Worm (Caenorhabditis elegans): ENCODE data around the gene K07G6.1.

K07G6.1 gene

DNA sequence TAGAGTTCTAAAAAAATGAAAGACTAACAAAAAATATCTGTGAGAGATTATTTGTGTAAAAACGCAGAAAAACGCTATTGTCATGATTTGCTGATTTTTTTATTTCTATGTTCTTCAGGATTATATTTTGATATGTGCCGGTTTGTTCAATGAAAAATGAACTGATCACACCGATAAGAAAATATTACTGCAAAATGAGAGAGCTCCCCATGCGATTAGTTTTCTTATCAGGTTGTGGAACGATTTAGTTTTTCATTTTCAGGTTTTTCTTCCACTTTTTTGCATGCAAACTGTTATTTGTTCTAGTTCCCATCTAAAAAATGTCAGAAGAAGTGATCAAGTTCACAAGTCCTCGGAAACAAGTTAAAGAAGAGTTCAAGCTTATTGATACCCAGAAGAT, 13.1 kb upstream of the K07G6.1 start, which contains the start of gene btb-9 (continued):
- TF ChIP-seq arid-1 (GFP tag; conservative IDR thresholded peaks at IDR 0.05) (no peak), dmd-6 (GFP tag; IDR thresholded peaks at IDR 0.05) (peak; percentile 72), F10B5.3 (tag; optimal IDR thresholded peaks at IDR 0.05) (no peak), zip-11 (GFP tag; IDR thresholded peaks at IDR 0.05) (no peak), daf-16 (GFP tag; optimal IDR thresholded peaks at IDR 0.05) (no peak), daf-16 (tag; optimal IDR thresholded peaks at IDR 0.05) (peak; percentile 58), mdl-1 (tag; optimal IDR thresholded peaks at IDR 0.05) (no peak), aha-1 (tag) (peak; percentile 9), lin-1 (GFP tag; IDR thresholded peaks at IDR 0.05) (no peak), hlh-30 (tag; optimal IDR thresholded peaks at IDR 0.05; ENCODE audit: insufficient read depth) (no peak), ceh-32 (tag; optimal IDR thresholded peaks at IDR 0.05; ENCODE audit: poor library complexity) (no peak), ama-1 (optimal IDR thresholded peaks at IDR 0.05) (no peak), snpc-1.2 (GFP tag; IDR thresholded peaks at IDR 0.05) (no peak), lin-38 (GFP tag; IDR thresholded peaks at IDR 0.05) (no peak), Y5F2A.4 (GFP tag; optimal IDR thresholded peaks at IDR 0.05) (no peak), nhr-237 (tag; optimal IDR thresholded peaks at IDR 0.05) (no peak)

DNA sequence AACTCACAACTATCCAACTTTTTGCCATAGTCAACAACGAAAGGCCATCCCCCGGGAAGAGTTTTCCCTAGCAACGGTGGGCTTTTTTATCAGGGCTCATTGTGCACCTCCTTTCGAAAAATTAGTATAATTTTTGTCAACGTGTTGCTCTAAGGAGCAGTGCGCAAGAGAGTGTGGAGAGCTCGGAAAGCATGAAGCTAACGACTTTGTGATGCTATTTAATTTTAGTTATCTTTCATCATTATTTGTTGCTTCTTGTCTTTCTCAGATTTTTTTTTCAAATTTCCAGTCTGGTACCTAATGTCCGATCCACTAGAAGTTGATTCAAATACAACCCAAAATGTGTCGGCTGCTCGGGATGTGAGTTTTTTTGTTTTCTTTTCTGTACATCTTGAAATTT, 11.2 kb upstream of the K07G6.1 start, which contains the start of gene ceh-81:
Gene ceh-81, plus strand, starts transcription at position 301 of the 400 bp plus-strand sequence.
- TF ChIP-seq Y5F2A.4 (GFP tag; optimal IDR thresholded peaks at IDR 0.05) (no peak), unc-62 (GFP tag; optimal IDR thresholded peaks at IDR 0.05 in 1 of 2) (peak in 1 of 2 experiments; percentile 23), unc-62 (tag; optimal IDR thresholded peaks at IDR 0.05) (no peak)

DNA sequence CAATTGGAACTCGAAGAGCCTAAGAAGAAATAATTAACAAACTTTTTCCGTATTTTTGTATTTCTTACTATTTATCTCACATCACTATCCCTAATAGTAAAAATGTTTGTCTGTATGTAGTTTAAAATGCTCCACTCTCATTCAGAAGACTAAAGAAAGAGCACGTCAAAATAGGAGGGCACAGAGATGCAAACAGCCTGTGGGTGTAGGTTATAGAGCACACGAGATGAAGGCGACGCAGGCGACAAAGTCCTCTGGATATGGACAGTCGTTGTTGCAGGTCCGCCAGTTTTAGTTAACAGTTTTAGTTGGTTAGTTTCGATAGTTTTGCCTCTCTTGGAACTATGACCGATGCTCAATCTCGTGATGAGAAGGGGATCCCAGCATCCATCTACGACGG, 9.4 kb upstream of the K07G6.1 start, which contains the start of gene ceh-82:
Gene ceh-82, plus strand, starts transcription at position 301 of the 400 bp plus-strand sequence.
- TF ChIP-seq lin-29 (GFP tag; IDR thresholded peaks at IDR 0.05): no peak
- TF ChIP-seq rbr-2 (tag; optimal IDR thresholded peaks at IDR 0.05): no peak
- no peak for TF ChIP-seq ceh-44 (GFP tag; IDR thresholded peaks at IDR 0.05)
- no peak for TF ChIP-seq lin-39 (tag; optimal IDR thresholded peaks at IDR 0.05)
- TF ChIP-seq skn-1 (tag; optimal IDR thresholded peaks at IDR 0.05): no peak
- TF ChIP-seq nhr-111 (GFP tag; optimal IDR thresholded peaks at IDR 0.05): no peak
- TF ChIP-seq snpc-4 (tag; optimal IDR thresholded peaks at IDR 0.05): no peak
- TF ChIP-seq mxl-3 (GFP tag; optimal IDR thresholded peaks at IDR 0.05): no peak
- no peak for TF ChIP-seq dve-1 (tag; optimal IDR thresholded peaks at IDR 0.05; ENCODE audit: insufficient read depth)
- no peak for TF ChIP-seq nhr-76 (tag; optimal IDR thresholded peaks at IDR 0.05)
- TF ChIP-seq saeg-2 (GFP tag; IDR thresholded peaks at IDR 0.05): no peak
- no peak for TF ChIP-seq nhr-28 (tag; optimal IDR thresholded peaks at IDR 0.05)
- TF ChIP-seq nhr-11 (tag; optimal IDR thresholded peaks at IDR 0.05): no peak
- no peak for TF ChIP-seq D1046.2 (GFP tag; IDR thresholded peaks at IDR 0.05)
- TF ChIP-seq dmd-8 (GFP tag; IDR thresholded peaks at IDR 0.05): no peak
- no peak for TF ChIP-seq lsy-2 (tag; optimal IDR thresholded peaks at IDR 0.05)
- no peak for TF ChIP-seq egl-27 (tag; optimal IDR thresholded peaks at IDR 0.05)
- TF ChIP-seq egl-43 (GFP tag; IDR thresholded peaks at IDR 0.05): no peak

DNA sequence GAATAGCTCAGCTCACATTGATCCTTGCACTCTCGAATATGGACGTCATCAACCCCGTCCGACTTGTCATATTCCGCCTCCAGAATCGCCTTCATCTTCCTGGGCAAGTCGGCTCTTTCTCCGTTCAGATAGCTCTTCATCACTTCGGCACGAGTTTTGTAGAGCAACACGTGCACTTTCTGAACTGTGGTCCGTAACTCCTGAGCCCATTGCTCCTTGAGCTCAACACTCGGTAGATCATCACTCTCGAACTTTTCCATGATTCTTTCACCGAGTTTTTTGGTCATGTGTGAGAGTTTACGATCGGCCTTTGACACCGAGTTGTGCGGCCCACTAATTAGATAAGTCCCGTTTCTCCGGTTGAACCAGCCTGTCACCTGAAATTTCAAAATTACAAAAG, 6.2 kb upstream of the K07G6.1 start:
- TF ChIP-seq unc-62 (GFP tag; optimal IDR thresholded peaks at IDR 0.05 in 1 of 2) (peak in 1 of 2 experiments; percentile 96), unc-62 (tag; optimal IDR thresholded peaks at IDR 0.05) (no peak), F10B5.3 (tag; optimal IDR thresholded peaks at IDR 0.05) (no peak)

DNA sequence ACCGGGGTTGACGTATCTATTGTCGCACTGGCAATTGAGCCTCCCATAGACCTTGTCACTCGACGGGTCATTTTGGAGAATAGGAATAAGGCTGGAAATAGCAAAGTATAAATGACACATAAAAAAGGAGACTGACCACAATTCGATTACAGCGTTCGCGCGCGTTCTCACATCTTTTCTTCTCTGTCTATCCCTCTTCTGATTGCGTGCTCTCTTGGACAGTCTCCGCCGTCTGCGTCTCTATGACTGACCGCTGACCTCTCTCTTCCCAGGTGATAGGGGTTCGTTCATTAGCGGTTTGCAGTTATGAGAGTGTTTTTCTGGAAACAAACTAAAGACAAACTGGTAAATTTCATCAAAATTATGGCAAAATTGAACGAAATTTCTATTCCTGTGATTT, 5.0 kb upstream of the K07G6.1 start, which contains the start of gene ceh-83:
Gene ceh-83, minus strand, starts transcription at position 181 of the 400 bp plus-strand sequence.
- TF ChIP-seq aly-2 (tag; optimal IDR thresholded peaks at IDR 0.05): no peak
- peak; percentile 13 for TF ChIP-seq nhr-28 (tag; optimal IDR thresholded peaks at IDR 0.05)
- TF ChIP-seq lir-3 (tag; optimal IDR thresholded peaks at IDR 0.05): no peak
- no peak for TF ChIP-seq T20F7.1 (GFP tag; optimal IDR thresholded peaks at IDR 0.05)
- TF ChIP-seq unc-62 (GFP tag; optimal IDR thresholded peaks at IDR 0.05 in 1 of 2): peak in 1 of 2 experiments; percentile 34
- TF ChIP-seq unc-62 (tag; optimal IDR thresholded peaks at IDR 0.05): no peak
- peak; percentile 98 for TF ChIP-seq duxl-1 (tag; optimal IDR thresholded peaks at IDR 0.05; ENCODE audit: poor library complexity)
- TF ChIP-seq hlh-11 (tag; optimal IDR thresholded peaks at IDR 0.05): peak; percentile 50

All from whole organism, L4 larva.